Worm (Caenorhabditis elegans): Measurements from ENCODE around the gene Y39A3A.3.

DNA sequence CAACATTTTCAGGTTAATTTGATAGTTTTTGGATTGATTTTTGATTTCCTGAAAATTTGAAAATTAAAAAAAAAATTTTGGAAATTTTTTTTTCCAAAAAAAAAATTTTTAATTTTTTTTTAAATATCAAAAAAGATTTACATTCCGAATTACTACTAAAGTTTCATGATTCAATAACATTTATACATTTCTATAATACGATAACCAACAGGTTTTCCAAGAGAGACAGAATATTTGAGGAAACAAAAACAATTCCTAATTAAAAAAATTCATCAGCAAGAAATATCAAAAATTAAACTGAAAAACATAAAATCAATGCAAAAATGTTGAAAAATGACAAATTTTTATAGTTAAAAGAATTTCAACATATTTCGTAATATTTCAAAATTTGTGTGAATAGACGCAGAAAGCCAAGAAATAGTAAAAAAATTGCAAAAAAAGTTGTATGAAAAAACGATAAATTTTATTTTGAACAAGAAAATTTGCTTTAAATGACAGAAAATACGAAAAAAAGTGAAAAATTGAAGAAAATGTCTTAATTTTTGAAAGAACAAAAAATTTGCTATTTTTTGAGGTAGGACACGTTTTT is 8.5 kb upstream of the Y39A3A.3 start, which contains the start of gene Y39A3A.4:
- no peak for TF ChIP-seq him-1 (tag; optimal IDR thresholded peaks at IDR 0.05)
- no peak for TF ChIP-seq W03F9.2 (tag; optimal IDR thresholded peaks at IDR 0.05)
- TF ChIP-seq dao-5 (tag; optimal IDR thresholded peaks at IDR 0.05), result no peak
